Worm (Caenorhabditis elegans) whole organism, midembryonic: ENCODE data around the gene Y116A8C.25.

ENCODE experiments used
- T22C8.4 ChIP-seq: fragments of 200-800 bp; sonication (Bioruptor generic); IDR thresholded peaks from 2 replicates; pipeline ENCODE4 v1.3.6; 2022; ENCODE audit warnings: missing genetic modification characterization, missing compliant biosample characterization
- cog-1 ChIP-seq: sonication (generic microtip); optimal IDR thresholded peaks from 2 replicates; lab custom pipeline; 2016; ENCODE audit warnings: missing genetic modification characterization, missing compliant biosample characterization
- flt-1 ChIP-seq: fragments of 200-800 bp; sonication (Bioruptor generic); IDR thresholded peaks from 2 replicates; pipeline ENCODE4 v1.3.6; 2022; ENCODE audit warnings: missing genetic modification characterization, missing compliant biosample characterization
- klf-2 ChIP-seq: fragments of 200-800 bp; sonication (Bioruptor generic); conservative IDR thresholded peaks from 2 replicates; pipeline ENCODE4 v1.3.6; 2022; ENCODE audit warnings: missing genetic modification reagents, missing genetic modification characterization, missing compliant biosample characterization
- med-1 ChIP-seq: sonication (generic microtip); optimal IDR thresholded peaks from 2 replicates; lab custom pipeline; 2017; ENCODE audit warnings: missing genetic modification characterization, mild to moderate bottlenecking, missing compliant biosample characterization, antibody characterized with exemption, missing genetic modification reagents; ENCODE audit not compliant: insufficient read depth
- ref-1 ChIP-seq: fragments of 200-800 bp; sonication (Bioruptor generic); conservative IDR thresholded peaks from 2 replicates; pipeline ENCODE4 v1.3.6; 2022; ENCODE audit warnings: missing genetic modification reagents, missing genetic modification characterization, missing compliant biosample characterization
- tab-1 ChIP-seq: fragments of 200-800 bp; sonication (Bioruptor generic); IDR thresholded peaks from 2 replicates; pipeline ENCODE4 v1.3.6; 2022; ENCODE audit warnings: missing genetic modification characterization, missing compliant biosample characterization
- ztf-23 ChIP-seq: fragments of 200-800 bp; sonication (Bioruptor generic); IDR thresholded peaks from 2 replicates; pipeline ENCODE4 v1.3.6; 2022; ENCODE audit warnings: missing genetic modification reagents, missing genetic modification characterization, missing compliant biosample characterization
- ztf-29 ChIP-seq: fragments of 200-800 bp; sonication (Bioruptor generic); IDR thresholded peaks from 2 replicates; pipeline ENCODE4 v1.3.6; 2022; ENCODE audit warnings: missing genetic modification reagents, missing genetic modification characterization, missing compliant biosample characterization

The Y116A8C.25 gene

ce11 chrIV:17100148-17100547 is 21.6 kb upstream of the Y116A8C.25 start, which contains the start of gene bca-2:
Gene bca-2 (minus strand): TSS chrIV:17100248.
- TF ChIP-seq med-1 (no peak), T22C8.4 (GFP tag; lab: Robert Waterston, UW) (no peak), flt-1 (GFP tag; lab: Robert Waterston, UW) (no peak), ztf-23 (GFP tag; lab: Robert Waterston, UW) (no peak), klf-2 (GFP tag; lab: Robert Waterston, UW) (no peak), ref-1 (no peak), cog-1 (tag; lab: Kevin White, UChicago) (no peak)

ce11 chrIV:17099113-17099512 is 20.6 kb upstream of the Y116A8C.25 start:
- TF ChIP-seq med-1 (no peak), ztf-23 (GFP tag; lab: Robert Waterston, UW) (no peak), klf-2 (GFP tag; lab: Robert Waterston, UW) (0 out of 2 replicates have a peak, but pooled peaks have one; percentile 3), T22C8.4 (GFP tag; lab: Robert Waterston, UW) (no peak), ztf-29 (GFP tag; lab: Robert Waterston, UW) (no peak), ref-1 (0 out of 2 replicates have a peak, but pooled peaks have one; percentile 23), flt-1 (GFP tag; lab: Robert Waterston, UW) (no peak), cog-1 (tag; lab: Kevin White, UChicago) (no peak)

- no peak for TF ChIP-seq cog-1 (tag; lab: Kevin White, UChicago)
- TF ChIP-seq ref-1, result no peak
- no peak for TF ChIP-seq T22C8.4 (GFP tag; lab: Robert Waterston, UW)
- TF ChIP-seq ztf-23 (GFP tag; lab: Robert Waterston, UW), result no peak
- no peak for TF ChIP-seq tab-1 (GFP tag; lab: Robert Waterston, UW)
Measured at ce11 chrIV:17096168-17096567, 17.6 kb upstream of the Y116A8C.25 start, which contains the start of gene Y116A8C.27. Gene Y116A8C.27 (minus strand): TSS chrIV:17096268.

- no peak for TF ChIP-seq tab-1 (GFP tag; lab: Robert Waterston, UW)
- no peak for TF ChIP-seq med-1
- TF ChIP-seq T22C8.4 (GFP tag; lab: Robert Waterston, UW), result no peak
- no peak for TF ChIP-seq ztf-23 (GFP tag; lab: Robert Waterston, UW)
- no peak for TF ChIP-seq ref-1
- no peak for TF ChIP-seq ztf-29 (GFP tag; lab: Robert Waterston, UW)
- no peak for TF ChIP-seq cog-1 (tag; lab: Kevin White, UChicago)
- no peak for TF ChIP-seq klf-2 (GFP tag; lab: Robert Waterston, UW)
- TF ChIP-seq flt-1 (GFP tag; lab: Robert Waterston, UW), result no peak
Measured at ce11 chrIV:17093701-17094100, 15.2 kb upstream of the Y116A8C.25 start, which contains the start of gene Y116A8C.29. Gene Y116A8C.29 (plus strand): TSS chrIV:17094028.

ce11 chrIV:17088849-17089248 is 10.3 kb upstream of the Y116A8C.25 start, which contains the start of gene Y116A8C.43:
Gene Y116A8C.43 (plus strand): TSS chrIV:17088851.
- TF ChIP-seq tab-1 (GFP tag; lab: Robert Waterston, UW) (no peak), T22C8.4 (GFP tag; lab: Robert Waterston, UW) (no peak), flt-1 (GFP tag; lab: Robert Waterston, UW) (no peak), ref-1 (no peak), cog-1 (tag; lab: Kevin White, UChicago) (no peak), ztf-29 (GFP tag; lab: Robert Waterston, UW) (no peak), med-1 (no peak), ztf-23 (GFP tag; lab: Robert Waterston, UW) (no peak), klf-2 (GFP tag; lab: Robert Waterston, UW) (no peak)

- TF ChIP-seq klf-2 (GFP tag; lab: Robert Waterston, UW) (peak; percentile 81), med-1 (no peak), tab-1 (GFP tag; lab: Robert Waterston, UW) (peak; percentile 77), ztf-23 (GFP tag; lab: Robert Waterston, UW) (peak; percentile 94), cog-1 (tag; lab: Kevin White, UChicago) (peak; percentile 97), ztf-29 (GFP tag; lab: Robert Waterston, UW) (peak; percentile 70), ref-1 (no peak; the same call in 1 of the 2 replicates), T22C8.4 (GFP tag; lab: Robert Waterston, UW) (peak; percentile 70; the same call in 1 of the 2 replicates), flt-1 (GFP tag; lab: Robert Waterston, UW) (peak; percentile 89)
Measured at ce11 chrIV:17087384-17088099, 9.0 kb upstream of the Y116A8C.25 start, which contains the start of the genes snx-13 and snr-1. Gene snx-13 (minus strand): TSS chrIV:17087438. Gene snr-1 (plus strand): TSS chrIV:17088049.

- TF ChIP-seq klf-2 (GFP tag; lab: Robert Waterston, UW) (no peak), flt-1 (GFP tag; lab: Robert Waterston, UW) (no peak), ref-1 (no peak), tab-1 (GFP tag; lab: Robert Waterston, UW) (no peak), T22C8.4 (GFP tag; lab: Robert Waterston, UW) (no peak), cog-1 (tag; lab: Kevin White, UChicago) (no peak), ztf-23 (GFP tag; lab: Robert Waterston, UW) (no peak), med-1 (no peak), ztf-29 (GFP tag; lab: Robert Waterston, UW) (no peak)
Measured at ce11 chrIV:17084839-17085238, 6.3 kb upstream of the Y116A8C.25 start.

ce11 chrIV:17084317-17084716 is 5.8 kb upstream of the Y116A8C.25 start:
- TF ChIP-seq ref-1 (no peak), flt-1 (GFP tag; lab: Robert Waterston, UW) (no peak), ztf-23 (GFP tag; lab: Robert Waterston, UW) (no peak), klf-2 (GFP tag; lab: Robert Waterston, UW) (no peak), med-1 (no peak), ztf-29 (GFP tag; lab: Robert Waterston, UW) (no peak), cog-1 (tag; lab: Kevin White, UChicago) (no peak), tab-1 (GFP tag; lab: Robert Waterston, UW) (no peak), T22C8.4 (GFP tag; lab: Robert Waterston, UW) (no peak)

ce11 chrIV:17076000-17076399 is 2.5 kb downstream of the Y116A8C.25 start:
- peak; percentile 67; the same call in 1 of the 2 replicates for TF ChIP-seq flt-1 (GFP tag; lab: Robert Waterston, UW)
